Fruit fly (Drosophila melanogaster) whole organism, adult: ENCODE results near the gene CG9853.

Experiments
- CG7045 ChIP-seq: fragments of 200-800 bp; sonication (Bioruptor generic); optimal IDR thresholded peaks from 2 replicates; lab custom pipeline; 2017; ENCODE audit warnings: missing biosample characterization, mild to moderate bottlenecking, missing genetic modification characterization
- Clk ChIP-seq: fragments of 200-800 bp; sonication (Bioruptor generic); optimal IDR thresholded peaks from 2 replicates; lab custom pipeline; 2017; ENCODE audit warnings: missing biosample characterization, missing genetic modification characterization
- bab1 ChIP-seq: fragments of 200-800 bp; sonication (Bioruptor generic); optimal IDR thresholded peaks from 3 replicates; lab custom pipeline; 2019; ENCODE audit warnings: missing biosample characterization, mild to moderate bottlenecking, missing genetic modification characterization, moderate library complexity

- TF ChIP-seq bab1 (GFP tag; lab: Kevin White, UChicago) (no peak), Clk (GFP tag; lab: Kevin White, UChicago) (no peak), CG7045 (GFP tag; lab: Kevin White, UChicago) (no peak)
These were observed 1.4 kb downstream of the CG9853 start, which contains the start of gene CG14647 for dm6 chr3R:4400497-4400833.
